Fruit fly (Drosophila melanogaster) whole organism, adult: ENCODE measurements around the gene Pfas.

Source experiments
- CG11617 ChIP-seq: fragments of 200-800 bp; sonication (Bioruptor generic); optimal IDR thresholded peaks from 2 replicates; lab custom pipeline; 2017; ENCODE audit warnings: mild to moderate bottlenecking, missing biosample characterization, missing genetic modification reagents, missing genetic modification characterization
- CG12768 ChIP-seq: fragments of 200-800 bp; sonication (Bioruptor generic); optimal IDR thresholded peaks from 2 replicates; lab custom pipeline; 2017; ENCODE audit warnings: missing biosample characterization, missing genetic modification characterization, mild to moderate bottlenecking, moderate library complexity, missing genetic modification reagents
- CG1620 ChIP-seq: fragments of 200-800 bp; sonication (Bioruptor generic); optimal IDR thresholded peaks from 2 replicates; lab custom pipeline; 2016; ENCODE audit warnings: missing biosample characterization, missing genetic modification characterization
- Crg-1 ChIP-seq: fragments of 200-800 bp; sonication (Bioruptor generic); optimal IDR thresholded peaks from 2 replicates; lab custom pipeline; 2016; ENCODE audit warnings: missing biosample characterization, missing genetic modification characterization
- Hr96 ChIP-seq: fragments of 200-800 bp; sonication (Bioruptor generic); optimal IDR thresholded peaks from 2 replicates; lab custom pipeline; 2016; ENCODE audit warnings: missing biosample characterization, missing genetic modification characterization
- cic ChIP-seq: fragments of 200-800 bp; sonication (Bioruptor generic); optimal IDR thresholded peaks from 2 replicates; lab custom pipeline; 2017; ENCODE audit warnings: missing biosample characterization, mild to moderate bottlenecking, missing genetic modification characterization, moderate library complexity
- cnc ChIP-seq, 2 experiments: fragments of >200 bp; optimal IDR thresholded peaks; 2 replicates each; lab custom pipeline; 2017
- kay ChIP-seq: fragments of 200-800 bp; sonication (Bioruptor generic); peaks from one replicate; lab custom pipeline; 2016; ENCODE audit warnings: missing biosample characterization, missing genetic modification characterization, borderline replicate concordance
- ovo ChIP-seq: fragments of 200-800 bp; sonication (Bioruptor generic); optimal IDR thresholded peaks from 2 replicates; lab custom pipeline; 2016; ENCODE audit warnings: missing biosample characterization, missing genetic modification characterization
- tj ChIP-seq: fragments of 200-800 bp; sonication (Bioruptor generic); optimal IDR thresholded peaks from 3 replicates; lab custom pipeline; 2017; ENCODE audit warnings: missing biosample characterization, mild to moderate bottlenecking, missing genetic modification characterization, moderate library complexity
- toe ChIP-seq: fragments of 200-800 bp; sonication (Bioruptor generic); optimal IDR thresholded peaks from 2 replicates; lab custom pipeline; 2016; ENCODE audit warnings: missing biosample characterization, missing genetic modification characterization

- no peak for TF ChIP-seq CG12768 (GFP tag; lab: Kevin White, UChicago)
- TF ChIP-seq cic (GFP tag; lab: Kevin White, UChicago): no peak
- no peak for TF ChIP-seq tj (GFP tag; lab: Kevin White, UChicago)
- no peak for TF ChIP-seq kay (GFP tag; lab: Kevin White, UChicago)
- TF ChIP-seq CG11617 (GFP tag; lab: Kevin White, UChicago): no peak
- no peak for TF ChIP-seq Crg-1
- no peak for TF ChIP-seq cnc (optimal IDR thresholded peaks at IDR 0.05; lab: Kevin White, UChicago)
- TF ChIP-seq ovo (GFP tag; lab: Kevin White, UChicago): no peak
- no peak for TF ChIP-seq Hr96
- no peak for TF ChIP-seq CG1620 (GFP tag; lab: Kevin White, UChicago)
- TF ChIP-seq toe: no peak
Observed at dm6 chr2L:6092300-6092699, 46.5 kb upstream of the Pfas start.
